Worm (Caenorhabditis elegans) whole organism, early embryonic: ENCODE measurements around the gene Y105C5B.1418.

ENCODE experiments used
- aly-1 ChIP-seq: sonication (generic microtip); optimal IDR thresholded peaks from 2 replicates; lab custom pipeline; 2016; ENCODE audit warnings: missing genetic modification characterization, missing compliant biosample characterization
- ama-1 ChIP-seq: fragments of 150-350 bp; optimal IDR thresholded peaks from 2 replicates; lab custom pipeline; 2014
- ceh-13 ChIP-seq: fragments of 200-800 bp; sonication (Bioruptor generic); optimal IDR thresholded peaks from 2 replicates; lab custom pipeline; 2018; ENCODE audit warnings: mild to moderate bottlenecking, missing genetic modification characterization, missing compliant biosample characterization
- ceh-36 ChIP-seq: sonication (generic microtip); optimal IDR thresholded peaks from 2 replicates; lab custom pipeline; 2016; ENCODE audit warnings: missing genetic modification characterization, inconsistent platforms, missing compliant biosample characterization
- ets-7 ChIP-seq: sonication (generic microtip); optimal IDR thresholded peaks from 2 replicates; lab custom pipeline; 2016; ENCODE audit warnings: missing genotype, missing genetic modification characterization, missing compliant biosample characterization
- hmg-4 ChIP-seq: fragments of 200-800 bp; sonication (Bioruptor generic); optimal IDR thresholded peaks from 2 replicates; lab custom pipeline; 2018; ENCODE audit warnings: mild to moderate bottlenecking, missing genetic modification characterization, missing compliant biosample characterization
- sea-1 ChIP-seq: fragments of 200-800 bp; sonication (Bioruptor generic); conservative IDR thresholded peaks from 2 replicates; pipeline ENCODE4 v1.3.6; 2022; ENCODE audit warnings: missing genetic modification characterization, missing compliant biosample characterization
- tbx-11 ChIP-seq: fragments of 200-800 bp; sonication (Bioruptor generic); IDR thresholded peaks from 2 replicates; pipeline ENCODE4 v1.3.6; 2022; ENCODE audit warnings: missing genetic modification characterization, missing compliant biosample characterization
- tbx-37 ChIP-seq: fragments of 200-800 bp; sonication (Bioruptor generic); conservative IDR thresholded peaks from 2 replicates; pipeline ENCODE4 v1.3.6; 2022; ENCODE audit warnings: missing genetic modification reagents, missing genetic modification characterization, missing compliant biosample characterization

ce11 chrIV:16059496-16059895 lies 7.7 kb downstream of the Y105C5B.1418 start:
- TF ChIP-seq tbx-11 (GFP tag; lab: Robert Waterston, UW), result no peak
- no peak for TF ChIP-seq hmg-4 (GFP tag; lab: Kevin White, UChicago)
- no peak for TF ChIP-seq ama-1
- no peak for TF ChIP-seq ets-7 (tag; lab: Kevin White, UChicago)
- TF ChIP-seq ceh-13, result no peak
- no peak for TF ChIP-seq ceh-36 (tag; lab: Kevin White, UChicago)
- TF ChIP-seq aly-1 (tag; lab: Kevin White, UChicago), result no peak
- no peak for TF ChIP-seq tbx-37 (GFP tag; lab: Robert Waterston, UW)
- TF ChIP-seq sea-1 (GFP tag; lab: Robert Waterston, UW), result no peak
